Worm (Caenorhabditis elegans): ENCODE measurements around the gene swt-5.

The swt-5 gene

ce11 chrV:9545238-9545709, 44.1 kb downstream of the swt-5 start, which contains the start of the genes his-35 and his-41:
Gene his-35, minus strand, starts transcription at chrV:9545288.
Gene his-41, plus strand, starts transcription at chrV:9545536.
- peak; percentile 62 for TF ChIP-seq F13H6.1 (tag; optimal IDR thresholded peaks at IDR 0.05)
- peak; percentile 38 to 51 for TF ChIP-seq lsy-2 (tag; optimal IDR thresholded peaks at IDR 0.05)
- no peak for TF ChIP-seq sem-4 (tag; optimal IDR thresholded peaks at IDR 0.05)
- TF ChIP-seq sma-3 (GFP tag; optimal IDR thresholded peaks at IDR 0.05) = peak; percentile 50
- TF ChIP-seq sma-9 (GFP tag; optimal IDR thresholded peaks at IDR 0.05) = peak; percentile 37
- TF ChIP-seq sma-9 (tag; optimal IDR thresholded peaks at IDR 0.05) = no peak
- TF ChIP-seq lin-11 (tag; optimal IDR thresholded peaks at IDR 0.05) = peak; percentile 35
- peak; percentile 51 for TF ChIP-seq crh-2 (tag; optimal IDR thresholded peaks at IDR 0.05)
- no peak for TF ChIP-seq ceh-82 (tag; optimal IDR thresholded peaks at IDR 0.05)
- peak; percentile 48 for TF ChIP-seq fos-1 (tag; optimal IDR thresholded peaks at IDR 0.05)
- peak; percentile 15 for TF ChIP-seq lin-13 (GFP tag; optimal IDR thresholded peaks at IDR 0.05)
- peak; percentile 53 for TF ChIP-seq gmeb-1 (tag; optimal IDR thresholded peaks at IDR 0.05)
- peak; percentile 74 for TF ChIP-seq C34F6.9 (tag; optimal IDR thresholded peaks at IDR 0.05)
- TF ChIP-seq Y55F3AM.14 (GFP tag; optimal IDR thresholded peaks at IDR 0.05) = no peak
- TF ChIP-seq dmd-4 (tag; optimal IDR thresholded peaks at IDR 0.05) = no peak
- no peak for TF ChIP-seq mab-5 (tag; optimal IDR thresholded peaks at IDR 0.05)
- TF ChIP-seq ama-1 (optimal IDR thresholded peaks at IDR 0.05) = peak; percentile 77
- peak in 1 of 2 experiments; percentile 31 for TF ChIP-seq mdl-1 (tag; optimal IDR thresholded peaks at IDR 0.05)
- peak; percentile 15 for TF ChIP-seq unc-55 (GFP tag; optimal IDR thresholded peaks at IDR 0.05)
- TF ChIP-seq nhr-21 (tag; optimal IDR thresholded peaks at IDR 0.05) = peak; percentile 11

ce11 chrV:9546042-9546581, 44.9 kb downstream of the swt-5 start, which contains the start of gene C50F4.6:
Gene C50F4.6, plus strand, starts transcription at chrV:9546092.
- TF ChIP-seq nhr-129 (tag; optimal IDR thresholded peaks at IDR 0.05) = no peak
- TF ChIP-seq lsy-2 (tag; optimal IDR thresholded peaks at IDR 0.05) = peak in 1 of 2 experiments; percentile 13

ce11 chrV:9546860-9547269, 45.7 kb downstream of the swt-5 start, which contains the start of gene his-37:
Gene his-37, plus strand, starts transcription at chrV:9547105.
- TF ChIP-seq sma-9 (GFP tag; optimal IDR thresholded peaks at IDR 0.05) (peak; percentile 98), sma-9 (tag; optimal IDR thresholded peaks at IDR 0.05) (no peak), sma-3 (GFP tag; optimal IDR thresholded peaks at IDR 0.05) (peak; percentile 100), crh-2 (tag; optimal IDR thresholded peaks at IDR 0.05) (peak; percentile 100), unc-55 (GFP tag; optimal IDR thresholded peaks at IDR 0.05) (peak; percentile 98), sem-4 (tag; optimal IDR thresholded peaks at IDR 0.05) (peak; percentile 99), snpc-4 (tag; optimal IDR thresholded peaks at IDR 0.05) (peak; percentile 93), C34F6.9 (tag; optimal IDR thresholded peaks at IDR 0.05) (peak; percentile 100), dmd-4 (tag; optimal IDR thresholded peaks at IDR 0.05) (peak; percentile 66), zag-1 (tag; optimal IDR thresholded peaks at IDR 0.05) (peak; percentile 98), peb-1 (tag; optimal IDR thresholded peaks at IDR 0.05) (no peak), nhr-12 (tag; optimal IDR thresholded peaks at IDR 0.05) (peak; percentile 71), elt-1 (tag; optimal IDR thresholded peaks at IDR 0.05) (no peak), gmeb-1 (tag; optimal IDR thresholded peaks at IDR 0.05) (peak; percentile 95), nhr-6 (tag; optimal IDR thresholded peaks at IDR 0.05) (peak; percentile 99), lsy-2 (tag; optimal IDR thresholded peaks at IDR 0.05) (peak; percentile 94 to 97), lin-11 (tag; optimal IDR thresholded peaks at IDR 0.05) (peak; percentile 98), ztf-1 (GFP tag; conservative IDR thresholded peaks at IDR 0.05) (no peak), ztf-4 (tag; optimal IDR thresholded peaks at IDR 0.05) (peak; percentile 98), R02D3.7 (tag; optimal IDR thresholded peaks at IDR 0.05) (peak; percentile 72), unc-62 (GFP tag; optimal IDR thresholded peaks at IDR 0.05) (peak; percentile 92), nhr-23 (tag; optimal IDR thresholded peaks at IDR 0.05) (no peak), aly-2 (tag; optimal IDR thresholded peaks at IDR 0.05) (no peak), elt-3 (tag; optimal IDR thresholded peaks at IDR 0.05) (no peak), ceh-16 (tag; optimal IDR thresholded peaks at IDR 0.05) (peak; percentile 93), skn-1 (tag; optimal IDR thresholded peaks at IDR 0.05) (peak; percentile 91), nhr-11 (tag; optimal IDR thresholded peaks at IDR 0.05) (peak; percentile 67), mdl-1 (tag; optimal IDR thresholded peaks at IDR 0.05) (peak; percentile 90 to 92), mab-5 (tag; optimal IDR thresholded peaks at IDR 0.05) (peak; percentile 94), lin-39 (tag; optimal IDR thresholded peaks at IDR 0.05) (peak; percentile 68), Y55F3AM.14 (GFP tag; optimal IDR thresholded peaks at IDR 0.05) (peak; percentile 98), F13H6.1 (tag; optimal IDR thresholded peaks at IDR 0.05) (peak; percentile 98), nhr-237 (tag; optimal IDR thresholded peaks at IDR 0.05) (peak; percentile 90), nhr-129 (tag; optimal IDR thresholded peaks at IDR 0.05) (peak; percentile 99), nhr-77 (tag; optimal IDR thresholded peaks at IDR 0.05) (peak; percentile 92), ama-1 (optimal IDR thresholded peaks at IDR 0.05) (peak; percentile 89), nhr-21 (tag; optimal IDR thresholded peaks at IDR 0.05) (peak; percentile 99), mbf-1 (tag; optimal IDR thresholded peaks at IDR 0.05) (no peak), nhr-10 (tag; optimal IDR thresholded peaks at IDR 0.05) (peak; percentile 91), ceh-82 (tag; optimal IDR thresholded peaks at IDR 0.05) (peak; percentile 88), ZK546.5 (tag; optimal IDR thresholded peaks at IDR 0.05) (peak; percentile 80), egl-27 (tag; optimal IDR thresholded peaks at IDR 0.05) (peak; percentile 96), nhr-25 (tag; optimal IDR thresholded peaks at IDR 0.05) (peak; percentile 99), fos-1 (tag; optimal IDR thresholded peaks at IDR 0.05) (peak; percentile 100), lin-13 (GFP tag; optimal IDR thresholded peaks at IDR 0.05) (peak; percentile 98), ztf-11 (tag; optimal IDR thresholded peaks at IDR 0.05) (peak; percentile 38)

Data from whole organism, L2 larva.